4 fruit fly cellular contexts compared by ENCODE assay signal in the genomic region with DNA sequence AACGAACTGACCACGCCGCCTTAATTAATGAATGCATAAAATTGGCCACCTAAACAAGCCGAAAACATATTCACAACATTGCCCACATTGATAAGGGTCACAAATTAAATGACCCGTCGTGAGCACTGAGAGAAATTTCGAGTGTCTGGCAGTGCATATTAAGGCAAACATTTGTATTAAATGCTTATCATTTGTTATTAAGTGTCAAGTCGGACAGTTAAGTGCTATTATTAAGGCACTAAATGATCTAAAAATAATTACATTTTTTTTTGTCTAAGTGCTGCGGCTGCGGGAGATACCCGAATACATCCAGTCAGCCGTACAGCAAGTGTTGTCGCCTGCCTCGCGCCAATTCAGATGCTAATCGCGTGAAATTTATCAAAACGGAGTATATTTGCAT.
TF ChIP-seq lines count a peak whose summit lies in the region.

No protein-coding gene starts in this region.

- no peak for TF ChIP-seq CTCF in whole organism, embryonic (GFP tag; optimal IDR thresholded peaks at IDR 0.05; lab: Kevin White, UChicago)

TF ChIP-seq in whole organism, embryonic, 481 proteins besides CTCF, POLR2A, EP300 and RAD21 (continues in another document):
- TF ChIP-seq dimm (GFP tag; IDR thresholded peaks at IDR 0.05; lab: Robert Waterston, UW) (no peak), CG2875 (GFP tag; optimal IDR thresholded peaks at IDR 0.05; lab: Kevin White, UChicago) (no peak), pzg (GFP tag; optimal IDR thresholded peaks at IDR 0.05; lab: Kevin White, UChicago) (no peak), HLHmδ (GFP tag; optimal IDR thresholded peaks at IDR 0.05; lab: Kevin White, UChicago) (no peak), tup (GFP tag; optimal IDR thresholded peaks at IDR 0.05; lab: Kevin White, UChicago) (no peak), CG12299 (tag; optimal IDR thresholded peaks at IDR 0.05; lab: Kevin White, UChicago) (no peak), Ada2b (GFP tag; IDR thresholded peaks at IDR 0.05; lab: Robert Waterston, UW) (peak; percentile 57), CG14710 (tag; optimal IDR thresholded peaks at IDR 0.05; lab: Kevin White, UChicago) (no peak), MBD-R2 (GFP tag; IDR thresholded peaks at IDR 0.05; lab: Robert Waterston, UW) (peak; percentile 40; the same call in 1 of the 2 replicates), Drgx (GFP tag; IDR thresholded peaks at IDR 0.05; lab: Robert Waterston, UW) (no peak), CG13894 (tag; optimal IDR thresholded peaks at IDR 0.05; lab: Kevin White, UChicago) (no peak), E2f2 (GFP tag; IDR thresholded peaks at IDR 0.05; lab: Robert Waterston, UW) (peak; percentile 40; the same call in 1 of the 2 replicates), CG4730 (GFP tag; IDR thresholded peaks at IDR 0.05; lab: Robert Waterston, UW) (peak; percentile 72), wek (GFP tag; optimal IDR thresholded peaks at IDR 0.05; lab: Kevin White, UChicago) (peak; percentile 7), CG12659 (GFP tag; optimal IDR thresholded peaks at IDR 0.05; lab: Kevin White, UChicago) (peak; percentile 43), CG8478 (optimal IDR thresholded peaks at IDR 0.05; lab: Kevin White, UChicago) (no peak), otp (GFP tag; IDR thresholded peaks at IDR 0.05; lab: Robert Waterston, UW) (peak; percentile 54; the same call in 2 of the 3 replicates), disco-r (GFP tag; optimal IDR thresholded peaks at IDR 0.05; lab: Kevin White, UChicago) (peak; percentile 27), CG13424 (tag; optimal IDR thresholded peaks at IDR 0.05; lab: Kevin White, UChicago) (peak; percentile 57), HLH3B (GFP tag; IDR thresholded peaks at IDR 0.05; lab: Robert Waterston, UW) (peak; percentile 67; the same call in 1 of the 2 replicates), CG9609 (GFP tag; optimal IDR thresholded peaks at IDR 0.05; lab: Kevin White, UChicago) (peak; percentile 15)

TF ChIP-seq in whole organism, prepupa, 60 proteins besides CTCF, POLR2A, EP300 and RAD21 (continues in another document):
- peak; percentile 38 for TF ChIP-seq vri (GFP tag; optimal IDR thresholded peaks at IDR 0.05; lab: Kevin White, UChicago)
- TF ChIP-seq svp (GFP tag; lab: Kevin White, UChicago) = peak; percentile 80
- TF ChIP-seq Sox102F (GFP tag; optimal IDR thresholded peaks at IDR 0.05; lab: Kevin White, UChicago) = peak; percentile 57
- no peak for TF ChIP-seq net (GFP tag; optimal IDR thresholded peaks at IDR 0.05; lab: Kevin White, UChicago)
- peak; percentile 45 for TF ChIP-seq lz (GFP tag; optimal IDR thresholded peaks at IDR 0.05; lab: Kevin White, UChicago)
- TF ChIP-seq CG16779 (tag; optimal IDR thresholded peaks at IDR 0.05; lab: Kevin White, UChicago) = no peak
- no peak for TF ChIP-seq CG11762 (GFP tag; optimal IDR thresholded peaks at IDR 0.05; lab: Kevin White, UChicago; ENCODE audit: insufficient read depth)
- peak; percentile 18 for TF ChIP-seq Hr4 (GFP tag; optimal IDR thresholded peaks at IDR 0.05; lab: Kevin White, UChicago)
- peak; percentile 65 for TF ChIP-seq Hr39 (GFP tag; optimal IDR thresholded peaks at IDR 0.05; lab: Kevin White, UChicago)
- no peak for TF ChIP-seq CG6808 (GFP tag; optimal IDR thresholded peaks at IDR 0.05; lab: Kevin White, UChicago)
- TF ChIP-seq Eip93F (GFP tag; optimal IDR thresholded peaks at IDR 0.05; lab: Kevin White, UChicago) = no peak
- TF ChIP-seq achi (GFP tag; optimal IDR thresholded peaks at IDR 0.05; lab: Kevin White, UChicago) = peak; percentile 27
- TF ChIP-seq Eip75B (GFP tag; optimal IDR thresholded peaks at IDR 0.05; lab: Kevin White, UChicago) = no peak
- TF ChIP-seq CG31627 (GFP tag; optimal IDR thresholded peaks at IDR 0.05; lab: Kevin White, UChicago) = peak; percentile 63
- peak; percentile 61 for TF ChIP-seq Smox (GFP tag; optimal IDR thresholded peaks at IDR 0.05; lab: Kevin White, UChicago)
- TF ChIP-seq Met (GFP tag; optimal IDR thresholded peaks at IDR 0.05; lab: Kevin White, UChicago) = peak; percentile 70
- peak; percentile 22 for TF ChIP-seq acj6 (GFP tag; optimal IDR thresholded peaks at IDR 0.05; lab: Kevin White, UChicago)
- peak; percentile 32 for TF ChIP-seq OdsH (GFP tag; optimal IDR thresholded peaks at IDR 0.05; lab: Kevin White, UChicago)
- TF ChIP-seq CG34406 (GFP tag; optimal IDR thresholded peaks at IDR 0.05; lab: Kevin White, UChicago) = peak; percentile 11
- peak; percentile 42 for TF ChIP-seq CG3919 (GFP tag; optimal IDR thresholded peaks at IDR 0.05; lab: Kevin White, UChicago)
- TF ChIP-seq CG8632 (GFP tag; optimal IDR thresholded peaks at IDR 0.05; lab: Kevin White, UChicago) = peak; percentile 22
- peak; percentile 32 for TF ChIP-seq pdm3 (GFP tag; optimal IDR thresholded peaks at IDR 0.05; lab: Kevin White, UChicago)
- TF ChIP-seq CG3032 (tag; optimal IDR thresholded peaks at IDR 0.05; lab: Kevin White, UChicago) = no peak

TF ChIP-seq in whole organism, pupa, 21 proteins besides CTCF, POLR2A, EP300 and RAD21:
- TF ChIP-seq CG17806 (tag; optimal IDR thresholded peaks at IDR 0.05; lab: Kevin White, UChicago) = peak; percentile 1
- TF ChIP-seq gl (tag; optimal IDR thresholded peaks at IDR 0.05; lab: Kevin White, UChicago) = no peak
- TF ChIP-seq Snoo (tag; optimal IDR thresholded peaks at IDR 0.05; lab: Kevin White, UChicago) = peak; percentile 34
- no peak for TF ChIP-seq CG9948 (tag; optimal IDR thresholded peaks at IDR 0.05; lab: Kevin White, UChicago)

TF ChIP-seq in whole organism, wandering third instar larva, 38 proteins besides CTCF, POLR2A, EP300 and RAD21:
- TF ChIP-seq usp (GFP tag; optimal IDR thresholded peaks at IDR 0.05; lab: Kevin White, UChicago) = no peak
- peak; percentile 74 for TF ChIP-seq HLH106 (tag; optimal IDR thresholded peaks at IDR 0.05; lab: Kevin White, UChicago)
- peak; percentile 44 for TF ChIP-seq sv (GFP tag; optimal IDR thresholded peaks at IDR 0.05; lab: Kevin White, UChicago)
- peak; percentile 67 for TF ChIP-seq br (GFP tag; optimal IDR thresholded peaks at IDR 0.05; lab: Kevin White, UChicago)
- peak; percentile 74 for TF ChIP-seq Hnf4 (GFP tag; optimal IDR thresholded peaks at IDR 0.05; lab: Kevin White, UChicago)
- TF ChIP-seq OdsH (GFP tag; optimal IDR thresholded peaks at IDR 0.05; lab: Kevin White, UChicago) = peak; percentile 67
- peak; percentile 58 for TF ChIP-seq Sp1 (GFP tag; optimal IDR thresholded peaks at IDR 0.05; lab: Kevin White, UChicago)
- TF ChIP-seq sage (GFP tag; optimal IDR thresholded peaks at IDR 0.05; lab: Kevin White, UChicago) = peak; percentile 9
- TF ChIP-seq fru (GFP tag; optimal IDR thresholded peaks at IDR 0.05; lab: Kevin White, UChicago) = peak; percentile 70
- peak; percentile 70 for TF ChIP-seq tai (GFP tag; optimal IDR thresholded peaks at IDR 0.05; lab: Kevin White, UChicago)
- peak; percentile 43 for TF ChIP-seq dmrt93B (GFP tag; optimal IDR thresholded peaks at IDR 0.05; lab: Kevin White, UChicago)
- peak; percentile 47 for TF ChIP-seq woc (GFP tag; optimal IDR thresholded peaks at IDR 0.05; lab: Kevin White, UChicago)
- TF ChIP-seq psq (GFP tag; optimal IDR thresholded peaks at IDR 0.05; lab: Kevin White, UChicago) = peak; percentile 46
- TF ChIP-seq h (GFP tag; optimal IDR thresholded peaks at IDR 0.05; lab: Kevin White, UChicago) = peak; percentile 80
- TF ChIP-seq foxo (GFP tag; optimal IDR thresholded peaks at IDR 0.05; lab: Kevin White, UChicago) = peak in 1 of 2 experiments; percentile 75
- peak; percentile 72 for TF ChIP-seq ey (GFP tag; optimal IDR thresholded peaks at IDR 0.05; lab: Kevin White, UChicago)
- no peak for TF ChIP-seq pan (optimal IDR thresholded peaks at IDR 0.05; lab: Kevin White, UChicago)
- peak; percentile 2 for TF ChIP-seq CG9705 (GFP tag; optimal IDR thresholded peaks at IDR 0.05; lab: Kevin White, UChicago)
- TF ChIP-seq rgr (GFP tag; optimal IDR thresholded peaks at IDR 0.05; lab: Kevin White, UChicago) = peak; percentile 74
- no peak for TF ChIP-seq CrebA (GFP tag; optimal IDR thresholded peaks at IDR 0.05; lab: Kevin White, UChicago; ENCODE audit: borderline replicate concordance)
- TF ChIP-seq Hr78 (GFP tag; optimal IDR thresholded peaks at IDR 0.05; lab: Kevin White, UChicago) = no peak
- no peak for TF ChIP-seq Rel (GFP tag; optimal IDR thresholded peaks at IDR 0.05; lab: Kevin White, UChicago)
- peak; percentile 91 for TF ChIP-seq Rel (tag; optimal IDR thresholded peaks at IDR 0.05; lab: Kevin White, UChicago)
- no peak for TF ChIP-seq Mio (GFP tag; optimal IDR thresholded peaks at IDR 0.05; lab: Kevin White, UChicago)
- TF ChIP-seq CG32264 (GFP tag; optimal IDR thresholded peaks at IDR 0.05; lab: Kevin White, UChicago) = peak; percentile 59
- peak; percentile 16 for TF ChIP-seq brk (GFP tag; optimal IDR thresholded peaks at IDR 0.05; lab: Kevin White, UChicago)
